Worm (Caenorhabditis elegans) whole organism, early embryonic: ENCODE data around the gene nhr-179.

ENCODE experiments used
- B0310.2 ChIP-seq: sonication (generic microtip); optimal IDR thresholded peaks from 2 replicates; lab custom pipeline; 2016; ENCODE audit warnings: mild to moderate bottlenecking, missing genetic modification characterization, missing compliant biosample characterization
- F13C5.2 ChIP-seq: sonication (generic microtip); optimal IDR thresholded peaks from 2 replicates; lab custom pipeline; 2017; ENCODE audit warnings: mild to moderate bottlenecking, missing genetic modification characterization, inconsistent platforms, missing compliant biosample characterization
- aly-1 ChIP-seq: sonication (generic microtip); optimal IDR thresholded peaks from 2 replicates; lab custom pipeline; 2016; ENCODE audit warnings: missing genetic modification characterization, missing compliant biosample characterization
- ama-1 ChIP-seq: fragments of 150-350 bp; optimal IDR thresholded peaks from 2 replicates; lab custom pipeline; 2014
- ceh-13 ChIP-seq: fragments of 200-800 bp; sonication (Bioruptor generic); optimal IDR thresholded peaks from 2 replicates; lab custom pipeline; 2018; ENCODE audit warnings: mild to moderate bottlenecking, missing genetic modification characterization, missing compliant biosample characterization
- ceh-36 ChIP-seq: sonication (generic microtip); optimal IDR thresholded peaks from 2 replicates; lab custom pipeline; 2016; ENCODE audit warnings: missing genetic modification characterization, inconsistent platforms, missing compliant biosample characterization
- ets-7 ChIP-seq: sonication (generic microtip); optimal IDR thresholded peaks from 2 replicates; lab custom pipeline; 2016; ENCODE audit warnings: missing genotype, missing genetic modification characterization, missing compliant biosample characterization
- flt-1 ChIP-seq: fragments of 200-800 bp; sonication (Bioruptor generic); IDR thresholded peaks from 2 replicates; pipeline ENCODE4 v1.3.6; 2022; ENCODE audit warnings: missing genetic modification characterization, missing compliant biosample characterization
- hmbx-1 ChIP-seq: sonication (generic microtip); optimal IDR thresholded peaks from 2 replicates; lab custom pipeline; 2016; ENCODE audit warnings: mild to moderate bottlenecking, missing genetic modification characterization, missing compliant biosample characterization
- hmg-4 ChIP-seq: fragments of 200-800 bp; sonication (Bioruptor generic); optimal IDR thresholded peaks from 2 replicates; lab custom pipeline; 2018; ENCODE audit warnings: mild to moderate bottlenecking, missing genetic modification characterization, missing compliant biosample characterization
- hnd-1 ChIP-seq: sonication (generic microtip); optimal IDR thresholded peaks from 2 replicates; lab custom pipeline; 2016; ENCODE audit warnings: missing genetic modification characterization, missing compliant biosample characterization
- pes-1 ChIP-seq: fragments of 200-800 bp; sonication (Bioruptor generic); IDR thresholded peaks from 2 replicates; pipeline ENCODE4 v1.3.6; 2022; ENCODE audit warnings: missing genetic modification reagents, missing genetic modification characterization, missing compliant biosample characterization
- scrt-1 ChIP-seq: fragments of 200-800 bp; sonication (Bioruptor generic); IDR thresholded peaks from 2 replicates; pipeline ENCODE4 v1.3.6; 2022; ENCODE audit warnings: missing genetic modification characterization, missing compliant biosample characterization
- sea-1 ChIP-seq: fragments of 200-800 bp; sonication (Bioruptor generic); conservative IDR thresholded peaks from 2 replicates; pipeline ENCODE4 v1.3.6; 2022; ENCODE audit warnings: missing genetic modification characterization, missing compliant biosample characterization
- tbx-11 ChIP-seq: fragments of 200-800 bp; sonication (Bioruptor generic); IDR thresholded peaks from 2 replicates; pipeline ENCODE4 v1.3.6; 2022; ENCODE audit warnings: missing genetic modification characterization, missing compliant biosample characterization
- tbx-37 ChIP-seq: fragments of 200-800 bp; sonication (Bioruptor generic); conservative IDR thresholded peaks from 2 replicates; pipeline ENCODE4 v1.3.6; 2022; ENCODE audit warnings: missing genetic modification reagents, missing genetic modification characterization, missing compliant biosample characterization
- tra-4 ChIP-seq: sonication (generic microtip); optimal IDR thresholded peaks from 2 replicates; lab custom pipeline; 2017; ENCODE audit warnings: missing genetic modification characterization, missing compliant biosample characterization

Gene nhr-179

DNA sequence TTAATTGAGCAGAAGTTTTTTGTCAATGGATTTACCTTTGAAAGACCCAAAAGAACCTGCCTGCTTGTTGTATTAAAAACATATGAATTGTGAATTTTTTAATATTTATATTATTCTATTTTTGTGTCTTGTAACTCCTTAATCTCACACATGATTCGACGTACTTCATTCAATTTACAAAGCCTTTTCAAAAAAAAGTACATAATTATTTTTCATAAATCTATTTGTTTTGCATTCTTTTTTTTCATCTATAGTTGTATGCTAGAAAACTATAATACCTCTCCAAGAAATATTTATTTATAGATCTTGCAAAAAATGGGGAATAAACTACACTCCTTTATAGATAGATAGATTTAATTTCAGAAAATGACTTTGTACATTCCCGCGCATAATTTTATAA, at the start of gene nhr-179:
TSS of gene nhr-179 (minus strand) at position 101 of the 400 bp plus-strand sequence.
- TF ChIP-seq ceh-13 (GFP tag; lab: Kevin White, UChicago): no peak
- no peak for TF ChIP-seq hmg-4 (GFP tag; lab: Kevin White, UChicago)

DNA sequence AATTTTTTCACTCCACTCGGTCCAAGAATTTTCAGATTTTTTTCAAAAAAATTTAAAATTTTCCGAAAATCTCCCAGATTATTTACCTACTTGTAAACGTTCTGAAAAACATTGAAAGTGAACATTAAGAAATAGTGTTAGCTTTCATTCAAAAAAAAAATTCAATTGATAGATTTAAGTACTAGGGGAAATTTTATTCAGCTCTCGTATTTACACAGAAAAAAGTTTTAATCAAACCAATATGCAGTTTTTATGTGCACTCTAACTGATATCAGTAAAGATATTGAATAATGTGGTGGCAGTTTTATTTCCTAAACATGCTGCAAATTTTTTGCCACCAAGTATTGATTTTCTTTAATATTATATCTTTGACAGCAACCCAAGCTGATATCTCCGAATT, 49.6 kb upstream of the nhr-179 start, which contains the start of gene irld-42:
TSS of gene irld-42 (plus strand) at position 301 of the 400 bp plus-strand sequence.
- no peak for TF ChIP-seq ceh-36
- no peak for TF ChIP-seq ets-7 (tag; lab: Kevin White, UChicago)
- no peak for TF ChIP-seq ceh-13 (GFP tag; lab: Kevin White, UChicago)
- TF ChIP-seq hmg-4 (GFP tag; lab: Kevin White, UChicago): no peak
- no peak for TF ChIP-seq tra-4
- no peak for TF ChIP-seq flt-1 (GFP tag; lab: Robert Waterston, UW)
- TF ChIP-seq B0310.2 (tag; lab: Kevin White, UChicago): no peak
- no peak for TF ChIP-seq hnd-1
- TF ChIP-seq tbx-11 (GFP tag; lab: Robert Waterston, UW): no peak
- no peak for TF ChIP-seq aly-1 (tag; lab: Kevin White, UChicago)
- no peak for TF ChIP-seq hmbx-1 (tag; lab: Kevin White, UChicago)
- TF ChIP-seq pes-1 (GFP tag; lab: Robert Waterston, UW): no peak
- TF ChIP-seq sea-1 (GFP tag; lab: Robert Waterston, UW): no peak
- no peak for TF ChIP-seq tbx-37 (GFP tag; lab: Robert Waterston, UW)
- TF ChIP-seq F13C5.2 (tag; lab: Kevin White, UChicago): no peak
- TF ChIP-seq ama-1 (lab: Kevin White, UChicago): no peak
- TF ChIP-seq scrt-1 (GFP tag; lab: Robert Waterston, UW): no peak

DNA sequence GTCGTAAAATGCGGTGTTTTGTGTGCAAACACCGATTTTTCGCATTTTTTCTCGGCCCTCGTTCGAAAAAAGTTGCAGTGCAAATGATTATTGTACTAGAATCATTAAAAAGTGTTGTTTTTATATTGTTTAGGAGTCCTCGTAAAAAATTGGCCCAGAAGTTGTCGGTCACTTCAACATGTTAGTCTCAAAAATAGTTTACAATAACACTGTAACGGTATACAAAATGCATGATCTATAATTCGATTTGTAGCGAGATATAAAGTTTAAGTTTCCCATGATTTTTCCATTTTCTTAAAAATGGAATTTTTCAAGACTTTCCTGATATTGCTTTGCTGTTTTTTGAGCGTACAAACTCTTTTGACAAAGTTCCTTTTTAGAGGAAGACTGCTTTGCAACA, 48.2 kb upstream of the nhr-179 start, which contains the start of gene K04F1.8:
TSS of gene K04F1.8 (plus strand) at position 301 of the 400 bp plus-strand sequence.
- no peak for TF ChIP-seq tbx-11 (GFP tag; lab: Robert Waterston, UW)
- no peak for TF ChIP-seq ceh-13 (GFP tag; lab: Kevin White, UChicago)
- TF ChIP-seq ceh-36: no peak
- TF ChIP-seq aly-1 (tag; lab: Kevin White, UChicago): no peak
- no peak for TF ChIP-seq tbx-37 (GFP tag; lab: Robert Waterston, UW)
- no peak for TF ChIP-seq hnd-1
- no peak for TF ChIP-seq ama-1 (lab: Kevin White, UChicago)
- no peak for TF ChIP-seq hmbx-1 (tag; lab: Kevin White, UChicago)

DNA sequence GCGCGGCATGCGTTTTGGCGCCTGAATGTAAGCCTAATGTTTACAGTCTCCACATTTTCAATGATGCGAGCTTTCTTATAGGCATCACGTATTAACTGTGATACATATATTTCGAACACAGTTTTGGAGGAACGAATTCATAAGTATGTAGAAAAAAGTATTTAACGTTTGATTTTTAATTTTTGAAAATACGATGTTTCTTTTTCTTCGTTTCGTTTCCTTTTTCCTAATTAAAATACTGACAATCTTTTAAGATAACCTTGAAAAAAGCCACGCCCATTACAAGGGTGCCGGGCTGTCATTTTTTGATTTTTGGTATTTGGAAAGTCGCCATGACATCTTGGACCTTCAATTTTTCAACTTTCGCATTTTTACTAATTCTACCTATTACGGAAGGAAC, 46.3 kb upstream of the nhr-179 start, which contains the start of gene K04F1.9:
TSS of gene K04F1.9 (plus strand) at position 301 of the 400 bp plus-strand sequence.
- no peak for TF ChIP-seq sea-1 (GFP tag; lab: Robert Waterston, UW)
- TF ChIP-seq tbx-11 (GFP tag; lab: Robert Waterston, UW): no peak
- TF ChIP-seq scrt-1 (GFP tag; lab: Robert Waterston, UW): no peak
- TF ChIP-seq ceh-13 (GFP tag; lab: Kevin White, UChicago): no peak
- TF ChIP-seq pes-1 (GFP tag; lab: Robert Waterston, UW): no peak

DNA sequence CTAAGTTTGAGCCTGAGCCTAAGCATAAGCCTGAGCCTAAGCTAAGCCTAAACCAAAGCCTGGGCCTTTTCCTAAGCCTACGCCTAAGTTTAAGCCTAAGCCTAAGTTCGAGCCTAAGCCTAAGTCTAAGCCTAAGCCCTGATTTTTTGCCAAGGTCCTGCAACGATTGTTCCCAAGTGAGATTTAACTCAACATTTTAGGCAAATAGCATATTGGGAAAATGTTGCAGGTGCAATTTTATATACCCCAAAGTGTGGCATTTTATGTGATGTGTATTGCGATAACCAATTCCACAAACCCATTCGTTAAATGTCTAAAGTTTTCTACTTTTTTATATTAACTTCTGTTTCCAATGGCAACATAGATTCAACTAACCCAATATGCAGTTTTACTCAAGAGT, 43.6 kb upstream of the nhr-179 start, which contains the start of gene irld-40:
TSS of gene irld-40 (plus strand) at position 301 of the 400 bp plus-strand sequence.
- no peak for TF ChIP-seq tra-4
- no peak for TF ChIP-seq tbx-11 (GFP tag; lab: Robert Waterston, UW)
- no peak for TF ChIP-seq ets-7 (tag; lab: Kevin White, UChicago)
- TF ChIP-seq tbx-37 (GFP tag; lab: Robert Waterston, UW): no peak
- no peak for TF ChIP-seq sea-1 (GFP tag; lab: Robert Waterston, UW)

DNA sequence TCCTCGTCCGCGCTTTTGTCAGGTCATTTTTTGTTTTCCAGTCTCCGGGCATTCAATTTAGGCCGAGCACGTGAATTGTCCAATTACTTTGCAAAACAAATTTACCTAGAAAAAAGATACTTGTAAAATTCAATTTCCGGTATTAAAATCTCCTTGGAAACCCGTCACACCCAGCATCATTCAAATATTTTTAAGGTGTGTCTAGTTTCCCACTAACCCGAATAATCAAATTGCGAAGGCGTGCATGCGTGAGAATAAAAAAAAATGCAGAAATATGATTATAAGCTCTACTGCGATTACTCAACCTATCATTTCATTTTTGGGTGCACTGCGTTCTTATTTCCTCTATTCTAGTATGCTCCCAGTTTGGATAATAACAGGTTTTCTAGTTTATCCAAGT, 36.2 kb upstream of the nhr-179 start, which contains the start of gene irld-11:
TSS of gene irld-11 (plus strand) at position 301 of the 400 bp plus-strand sequence.
- TF ChIP-seq ama-1 (lab: Kevin White, UChicago) (no peak), tbx-11 (GFP tag; lab: Robert Waterston, UW) (no peak), flt-1 (GFP tag; lab: Robert Waterston, UW) (no peak), hmbx-1 (tag; lab: Kevin White, UChicago) (no peak), hmg-4 (GFP tag; lab: Kevin White, UChicago) (no peak), tra-4 (no peak), pes-1 (GFP tag; lab: Robert Waterston, UW) (no peak), F13C5.2 (tag; lab: Kevin White, UChicago) (no peak), scrt-1 (GFP tag; lab: Robert Waterston, UW) (no peak), tbx-37 (GFP tag; lab: Robert Waterston, UW) (no peak), sea-1 (GFP tag; lab: Robert Waterston, UW) (no peak), hnd-1 (no peak), B0310.2 (tag; lab: Kevin White, UChicago) (no peak), ceh-36 (no peak)

DNA sequence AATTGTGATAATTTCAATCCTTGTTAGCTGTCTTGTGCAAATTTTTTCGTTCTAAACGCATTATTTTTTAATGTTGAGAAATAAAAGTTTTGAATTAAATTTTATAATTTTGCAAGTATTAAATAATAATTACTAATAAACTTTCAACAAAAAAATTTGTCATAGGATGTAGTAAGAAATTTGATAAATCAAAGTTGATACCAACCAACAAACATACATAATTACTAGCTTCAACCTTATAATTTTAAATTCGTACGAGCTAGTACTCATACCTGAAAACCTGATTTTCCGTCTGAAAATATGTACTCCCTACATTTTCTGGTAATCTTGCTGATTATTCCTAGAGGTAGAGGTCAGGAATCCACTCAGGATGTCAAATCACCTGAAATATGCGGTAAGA, 32.4 kb upstream of the nhr-179 start, which contains the start of gene irld-44:
TSS of gene irld-44 (plus strand) at position 301 of the 400 bp plus-strand sequence.
- TF ChIP-seq scrt-1 (GFP tag; lab: Robert Waterston, UW): no peak
- TF ChIP-seq ceh-36: no peak
- TF ChIP-seq ama-1 (lab: Kevin White, UChicago): no peak
- TF ChIP-seq pes-1 (GFP tag; lab: Robert Waterston, UW): no peak

DNA sequence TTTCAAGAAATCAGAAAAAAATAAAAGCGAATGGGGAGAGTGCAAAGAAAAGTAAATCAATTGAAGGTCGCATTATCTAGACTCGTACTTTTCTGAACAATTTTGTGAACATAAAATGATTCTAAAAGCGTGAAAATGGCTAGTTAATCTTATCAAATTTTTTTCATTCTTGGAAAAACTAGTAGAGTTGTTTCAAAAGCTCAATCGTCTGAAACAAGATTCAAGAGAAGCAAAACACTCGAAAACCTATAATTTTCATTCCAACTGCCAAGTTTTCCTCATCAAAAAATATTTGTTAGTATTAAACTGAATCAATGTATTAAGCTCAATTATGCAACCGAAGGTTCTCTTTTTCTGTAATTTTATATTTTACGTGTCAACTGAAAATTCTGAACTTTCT, 29.3 kb upstream of the nhr-179 start, which contains the start of gene irld-45:
TSS of gene irld-45 (plus strand) at position 301 of the 400 bp plus-strand sequence.
- TF ChIP-seq F13C5.2 (tag; lab: Kevin White, UChicago) (no peak), hmg-4 (GFP tag; lab: Kevin White, UChicago) (no peak), sea-1 (GFP tag; lab: Robert Waterston, UW) (no peak), hmbx-1 (tag; lab: Kevin White, UChicago) (no peak), flt-1 (GFP tag; lab: Robert Waterston, UW) (no peak), B0310.2 (tag; lab: Kevin White, UChicago) (no peak), ceh-13 (GFP tag; lab: Kevin White, UChicago) (no peak), ceh-36 (no peak), ets-7 (tag; lab: Kevin White, UChicago) (no peak), ama-1 (lab: Kevin White, UChicago) (no peak)
